Worm (Caenorhabditis elegans): ENCODE data around the gene lin-23.

Gene lin-23

ce11 chrII:6348360-6348759, 22.7 kb upstream of the lin-23 start (continued):
- TF ChIP-seq lsy-2 (tag; optimal IDR thresholded peaks at IDR 0.05), result peak; percentile 56 to 92
- TF ChIP-seq lin-13 (GFP tag; optimal IDR thresholded peaks at IDR 0.05), result peak; percentile 85
- peak; percentile 11 for TF ChIP-seq nhr-76 (tag; optimal IDR thresholded peaks at IDR 0.05)
- no peak for TF ChIP-seq spr-3 (GFP tag; optimal IDR thresholded peaks at IDR 0.05)
- TF ChIP-seq T20F7.1 (GFP tag; optimal IDR thresholded peaks at IDR 0.05), result peak; percentile 51
- TF ChIP-seq gei-8 (GFP tag; optimal IDR thresholded peaks at IDR 0.05), result no peak
- peak; percentile 88 for TF ChIP-seq rbr-2 (tag; optimal IDR thresholded peaks at IDR 0.05)
- peak; percentile 78 for TF ChIP-seq egl-43 (GFP tag; IDR thresholded peaks at IDR 0.05)
- peak; percentile 77 for TF ChIP-seq set-16 (GFP tag; IDR thresholded peaks at IDR 0.05)
- peak; percentile 90 for TF ChIP-seq nhr-11 (tag; optimal IDR thresholded peaks at IDR 0.05)
- TF ChIP-seq Y48G9A.11 (GFP tag; IDR thresholded peaks at IDR 0.05), result no peak
- peak in 1 of 2 experiments; percentile 99 for TF ChIP-seq unc-62 (GFP tag; optimal IDR thresholded peaks at IDR 0.05 in 1 of 2)
- no peak for TF ChIP-seq unc-62 (tag; optimal IDR thresholded peaks at IDR 0.05)
- no peak for TF ChIP-seq zfp-2 (tag; optimal IDR thresholded peaks at IDR 0.05)
- no peak for TF ChIP-seq F49E8.2 (tag; optimal IDR thresholded peaks at IDR 0.05; ENCODE audit: borderline replicate concordance)
- TF ChIP-seq saeg-2 (GFP tag; IDR thresholded peaks at IDR 0.05), result no peak
- TF ChIP-seq ZK546.5 (tag; optimal IDR thresholded peaks at IDR 0.05), result peak in 1 of 2 experiments; percentile 25
- no peak for TF ChIP-seq dmd-8 (GFP tag; IDR thresholded peaks at IDR 0.05)
- peak; percentile 97 for TF ChIP-seq dve-1 (tag; optimal IDR thresholded peaks at IDR 0.05; ENCODE audit: insufficient read depth)
- peak; percentile 65 for TF ChIP-seq nhr-6 (tag; optimal IDR thresholded peaks at IDR 0.05)
- 0 out of 2 replicates have a peak, but pooled peaks have one; percentile 13 for TF ChIP-seq nhr-41 (GFP tag; IDR thresholded peaks at IDR 0.05)
- TF ChIP-seq madf-9 (GFP tag; conservative IDR thresholded peaks at IDR 0.05), result peak; percentile 60
- TF ChIP-seq aha-1 (tag), result peak; percentile 89
- TF ChIP-seq egl-27 (tag; optimal IDR thresholded peaks at IDR 0.05), result no peak
- peak; percentile 79 for TF ChIP-seq T26A8.4 (GFP tag; IDR thresholded peaks at IDR 0.05)
- no peak for TF ChIP-seq ZK337.2 (GFP tag; IDR thresholded peaks at IDR 0.05)
- no peak for TF ChIP-seq Y5F2A.4 (GFP tag; optimal IDR thresholded peaks at IDR 0.05)
- no peak for TF ChIP-seq Y105C5A.15 (GFP tag; IDR thresholded peaks at IDR 0.05)
- peak; percentile 79; the same call in 1 of the 2 replicates for TF ChIP-seq mdt-29 (GFP tag; IDR thresholded peaks at IDR 0.05)
- TF ChIP-seq ceh-44 (GFP tag; IDR thresholded peaks at IDR 0.05), result no peak
- peak; percentile 71 to 92 for TF ChIP-seq mdl-1 (tag; optimal IDR thresholded peaks at IDR 0.05)
- peak; percentile 79 for TF ChIP-seq ctbp-1 (GFP tag; IDR thresholded peaks at IDR 0.05)
- no peak for TF ChIP-seq lin-39 (tag; optimal IDR thresholded peaks at IDR 0.05)
- peak; percentile 76 for TF ChIP-seq nhr-77 (tag; optimal IDR thresholded peaks at IDR 0.05)
- peak; percentile 92 for TF ChIP-seq hmg-1.1 (GFP tag; IDR thresholded peaks at IDR 0.05)
- TF ChIP-seq skn-1 (tag; optimal IDR thresholded peaks at IDR 0.05), result no peak
- TF ChIP-seq arid-1 (GFP tag; conservative IDR thresholded peaks at IDR 0.05), result peak; percentile 34; the same call in 1 of the 2 replicates
- no peak for TF ChIP-seq R02D3.7 (tag; optimal IDR thresholded peaks at IDR 0.05)
- no peak for TF ChIP-seq vab-7 (GFP tag; IDR thresholded peaks at IDR 0.05)
- peak; percentile 86 for TF ChIP-seq mes-2 (tag; optimal IDR thresholded peaks at IDR 0.05; ENCODE audit: poor library complexity, severe bottlenecking)
- no peak for TF ChIP-seq nhr-111 (GFP tag; optimal IDR thresholded peaks at IDR 0.05)
- peak; percentile 73; the same call in 1 of the 2 replicates for TF ChIP-seq tra-1 (GFP tag; IDR thresholded peaks at IDR 0.05)
- TF ChIP-seq nhr-28 (tag; optimal IDR thresholded peaks at IDR 0.05), result peak; percentile 85
- peak; percentile 99 for TF ChIP-seq ama-1 (optimal IDR thresholded peaks at IDR 0.05)
- TF ChIP-seq Y75B8A.6 (GFP tag; IDR thresholded peaks at IDR 0.05), result no peak
- TF ChIP-seq ztf-7 (tag; optimal IDR thresholded peaks at IDR 0.05), result peak; percentile 77
- no peak for TF ChIP-seq snpc-1.2 (GFP tag; IDR thresholded peaks at IDR 0.05)
- peak; percentile 68 for TF ChIP-seq dpl-1 (GFP tag; optimal IDR thresholded peaks at IDR 0.05)
- TF ChIP-seq ceh-20 (GFP tag; IDR thresholded peaks at IDR 0.05), result peak; percentile 83
- TF ChIP-seq madf-5 (GFP tag; IDR thresholded peaks at IDR 0.05), result 0 out of 4 replicates have a peak, but pooled peaks of 1 of the 2 experiments have one; percentile 23
- TF ChIP-seq ztf-11 (tag; optimal IDR thresholded peaks at IDR 0.05), result no peak
- no peak for TF ChIP-seq daf-19 (GFP tag; conservative IDR thresholded peaks at IDR 0.05)

Measured in whole organism, L4 larva.